Fruit fly (Drosophila melanogaster): ENCODE data around the gene CG11596.

dm6 chrX:1979031-1979430 is 51.5 kb downstream of the CG11596 start:
- TF ChIP-seq cic (GFP tag; optimal IDR thresholded peaks at IDR 0.05) (no peak), kay (GFP tag; ENCODE audit: borderline replicate concordance) (no peak), CG33017 (tag; optimal IDR thresholded peaks at IDR 0.05) (no peak), CG7045 (GFP tag; optimal IDR thresholded peaks at IDR 0.05) (no peak), CG5204 (GFP tag; optimal IDR thresholded peaks at IDR 0.05) (no peak), toe (GFP tag; optimal IDR thresholded peaks at IDR 0.05) (no peak), cnc (optimal IDR thresholded peaks at IDR 0.05) (no peak), CG12768 (GFP tag; optimal IDR thresholded peaks at IDR 0.05) (no peak)
